Worm (Caenorhabditis elegans) whole organism, mixed stage, embryonic: ENCODE measurements around the gene F08D12.7.

Source experiments
- ces-1 ChIP-seq: fragments of 150-350 bp; optimal IDR thresholded peaks from 2 replicates; lab custom pipeline; 2014; ENCODE audit warnings: missing biosample characterization, missing genetic modification reagents, missing genetic modification characterization
- drap-1 ChIP-seq: fragments of 200-800 bp; sonication (Bioruptor generic); optimal IDR thresholded peaks from 3 replicates; lab custom pipeline; 2018; ENCODE audit warnings: mild to moderate bottlenecking, missing genetic modification characterization, missing compliant biosample characterization
- elt-1 ChIP-seq: sonication (generic microtip); optimal IDR thresholded peaks from 2 replicates; lab custom pipeline; 2017; ENCODE audit warnings: missing genetic modification characterization, mild to moderate bottlenecking, missing compliant biosample characterization, antibody characterized with exemption, moderate library complexity, borderline replicate concordance; ENCODE audit not compliant: insufficient read depth
- flh-1 ChIP-seq: fragments of 200-800 bp; sonication (Bioruptor generic); optimal IDR thresholded peaks from 2 replicates; lab custom pipeline; 2018; ENCODE audit warnings: mild to moderate bottlenecking, missing genetic modification characterization, moderate library complexity, missing compliant biosample characterization
- lsy-2 ChIP-seq: fragments of 150-350 bp; optimal IDR thresholded peaks from 2 replicates; lab custom pipeline; 2014; ENCODE audit warnings: missing biosample characterization, missing genetic modification characterization
- mep-1 ChIP-seq: fragments of 150-350 bp; optimal IDR thresholded peaks from 2 replicates; lab custom pipeline; 2017; ENCODE audit warnings: missing biosample characterization, missing genetic modification reagents, missing genetic modification characterization, inconsistent platforms
- nhr-237 ChIP-seq: fragments of 150-350 bp; optimal IDR thresholded peaks from 2 replicates; lab custom pipeline; 2014; ENCODE audit warnings: missing biosample characterization, missing genetic modification characterization
- pha-4 ChIP-seq: fragments of 150-350 bp; optimal IDR thresholded peaks from 2 replicates; lab custom pipeline; 2018; ENCODE audit warnings: missing biosample characterization, missing genetic modification reagents, missing genetic modification characterization
- snpc-4 ChIP-seq: fragments of 150-350 bp; optimal IDR thresholded peaks from 2 replicates; lab custom pipeline; 2014; ENCODE audit warnings: missing biosample characterization, missing genetic modification characterization
- unc-39 ChIP-seq: fragments of 150-350 bp; optimal IDR thresholded peaks from 2 replicates; lab custom pipeline; 2014; ENCODE audit warnings: missing biosample characterization, missing genetic modification characterization
- unc-62 ChIP-seq: fragments of 150-350 bp; optimal IDR thresholded peaks from 2 replicates; lab custom pipeline; 2014; ENCODE audit warnings: missing biosample characterization, missing genetic modification reagents, missing genetic modification characterization
- ztf-11 ChIP-seq: fragments of 150-350 bp; optimal IDR thresholded peaks from 2 replicates; lab custom pipeline; 2014; ENCODE audit warnings: missing biosample characterization, missing genetic modification characterization

ce11 chrII:2787849-2788248, 18.9 kb upstream of the F08D12.7 start:
- no peak for TF ChIP-seq snpc-4 (tag; lab: Kevin White, UChicago)
- no peak for TF ChIP-seq drap-1 (GFP tag; lab: Kevin White, UChicago)
- TF ChIP-seq nhr-237 = no peak
- no peak for TF ChIP-seq pha-4 (tag; lab: Kevin White, UChicago)
- no peak for TF ChIP-seq elt-1
- TF ChIP-seq flh-1 (GFP tag; lab: Kevin White, UChicago) = no peak
- no peak for TF ChIP-seq ces-1 (GFP tag; lab: Kevin White, UChicago)
- no peak for TF ChIP-seq unc-39 (tag; lab: Kevin White, UChicago)
- no peak for TF ChIP-seq lsy-2 (tag; lab: Kevin White, UChicago)
- TF ChIP-seq mep-1 = no peak
- no peak for TF ChIP-seq unc-62 (GFP tag; lab: Kevin White, UChicago)
- TF ChIP-seq ztf-11 (tag; lab: Kevin White, UChicago) = no peak
